Worm (Caenorhabditis elegans) whole organism, L1 larva: ENCODE measurements around the gene gst-41.

Source experiments
- mdl-1 ChIP-seq, 2 experiments: fragments of 150-350 bp; optimal IDR thresholded peaks; 2 replicates each; lab custom pipeline; 2014 to 2017; ENCODE audit warnings: missing biosample characterization in 2 of 2, missing genetic modification characterization in 2 of 2, inconsistent platforms in 1 of 2
- tbx-2 ChIP-seq: sonication (generic microtip); optimal IDR thresholded peaks from 2 replicates; lab custom pipeline; 2016; ENCODE audit warnings: missing genetic modification characterization, missing compliant biosample characterization
- unc-130 ChIP-seq: fragments of 150-350 bp; optimal IDR thresholded peaks from 2 replicates; lab custom pipeline; 2017; ENCODE audit warnings: missing biosample characterization, missing genetic modification characterization, inconsistent platforms

DNA sequence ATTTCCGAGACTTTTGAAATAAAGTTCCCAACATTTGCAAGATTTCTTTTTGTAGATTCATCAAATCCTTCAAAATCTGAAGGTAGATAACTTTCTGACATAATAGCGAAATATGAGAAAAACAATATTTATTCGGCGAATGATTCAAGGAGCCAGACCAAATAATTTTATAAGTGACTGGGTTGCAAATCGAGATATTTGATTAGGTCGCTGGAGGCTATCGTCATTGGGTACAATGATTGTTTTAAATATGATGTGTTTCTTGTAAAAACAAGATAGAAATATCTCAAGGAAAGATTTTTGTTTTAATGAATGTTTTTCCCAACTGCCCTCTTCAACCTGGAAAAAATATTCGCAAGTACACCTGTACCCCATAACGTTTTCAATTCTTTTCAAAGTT lies 29.8 kb upstream of the gst-41 start, which contains the start of gene srw-69:
- TF ChIP-seq mdl-1 (tag; optimal IDR thresholded peaks at IDR 0.05; lab: Kevin White, UChicago): no peak
- no peak for TF ChIP-seq tbx-2
- no peak for TF ChIP-seq unc-130
